Fruit fly (Drosophila melanogaster) whole organism, pupa: Measurements from ENCODE around the gene CG8861.
A peak's percentile ranks its signal among the peaks of the same experiment; 100 is the strongest.

ENCODE experiments used
- CG14655 ChIP-seq: fragments of 200-800 bp; sonication (Bioruptor generic); optimal IDR thresholded peaks from 3 replicates; lab custom pipeline; 2017; ENCODE audit warnings: mild to moderate bottlenecking, missing biosample characterization, missing genetic modification reagents, missing genetic modification characterization
- CG15710 ChIP-seq: fragments of 200-800 bp; sonication (Bioruptor generic); optimal IDR thresholded peaks from 2 replicates; lab custom pipeline; 2018; ENCODE audit warnings: missing biosample characterization, mild to moderate bottlenecking, missing genetic modification characterization, moderate library complexity
- CG32121 ChIP-seq: fragments of 200-800 bp; sonication (Bioruptor generic); IDR thresholded peaks from 2 replicates; pipeline ENCODE4 v1.3.6; 2022; ENCODE audit warnings: missing biosample characterization, missing genetic modification characterization
- CG9948 ChIP-seq: fragments of 200-800 bp; sonication (Bioruptor generic); optimal IDR thresholded peaks from 2 replicates; lab custom pipeline; 2018; ENCODE audit warnings: missing biosample characterization, mild to moderate bottlenecking, missing genetic modification characterization, moderate library complexity
- EcR ChIP-seq: fragments of 200-800 bp; sonication (Bioruptor generic); optimal IDR thresholded peaks from 3 replicates; lab custom pipeline; 2019; ENCODE audit warnings: missing biosample characterization, missing genetic modification characterization, mild to moderate bottlenecking, moderate library complexity, missing genetic modification reagents
- Pif1B ChIP-seq: fragments of 200-800 bp; sonication (Bioruptor generic); optimal IDR thresholded peaks from 3 replicates; lab custom pipeline; 2016; ENCODE audit warnings: missing biosample characterization, missing genetic modification characterization
- fd96Ca ChIP-seq: fragments of 200-800 bp; sonication (Bioruptor generic); IDR thresholded peaks from 3 replicates; pipeline ENCODE4 v1.3.6; 2022; ENCODE audit warnings: missing biosample characterization, missing genetic modification characterization
- rn ChIP-seq: fragments of 200-800 bp; sonication (Bioruptor generic); IDR thresholded peaks from 2 replicates; pipeline ENCODE4 v1.3.6; 2022; ENCODE audit warnings: missing biosample characterization, missing genetic modification characterization

- peak; percentile 0 for TF ChIP-seq CG14655 (GFP tag; lab: Kevin White, UChicago)
- TF ChIP-seq EcR (GFP tag; lab: Kevin White, UChicago), result peak; percentile 5
- TF ChIP-seq fd96Ca (GFP tag; lab: Robert Waterston, UW), result no peak
- no peak for TF ChIP-seq rn (GFP tag; lab: Robert Waterston, UW)
- TF ChIP-seq Pif1B (GFP tag; lab: Kevin White, UChicago), result peak; percentile 65
- TF ChIP-seq CG9948 (tag; lab: Kevin White, UChicago), result no peak
- peak; percentile 38; the same call in 1 of the 2 replicates for TF ChIP-seq CG32121 (GFP tag; lab: Robert Waterston, UW)
- no peak for TF ChIP-seq CG15710 (tag; lab: Kevin White, UChicago)
These were observed 14.1 kb upstream of the CG8861 start for dm6 chr3R:9342248-9342882.
